Worm (Caenorhabditis elegans) whole organism, L1 larva: Measurements from ENCODE around the gene taf-3.

Source experiments
- C04F5.9 ChIP-seq: sonication (generic microtip); optimal IDR thresholded peaks from 2 replicates; lab custom pipeline; 2016; ENCODE audit warnings: missing genetic modification characterization, missing compliant biosample characterization
- C16A3.4 ChIP-seq: fragments of 150-350 bp; optimal IDR thresholded peaks from 2 replicates; lab custom pipeline; 2014; ENCODE audit warnings: missing biosample characterization, missing genetic modification characterization
- F16B12.6 ChIP-seq: fragments of 150-350 bp; optimal IDR thresholded peaks from 2 replicates; lab custom pipeline; 2014; ENCODE audit warnings: missing biosample characterization, missing genetic modification characterization
- aha-1 ChIP-seq: fragments of 150-350 bp; optimal IDR thresholded peaks from 2 replicates; lab custom pipeline; 2014; ENCODE audit warnings: missing biosample characterization, missing genetic modification characterization
- ama-1 ChIP-seq: fragments of 150-350 bp; optimal IDR thresholded peaks from 2 replicates; lab custom pipeline; 2014
- blmp-1 ChIP-seq: fragments of 150-350 bp; optimal IDR thresholded peaks from 2 replicates; lab custom pipeline; 2014; ENCODE audit warnings: missing biosample characterization, missing genetic modification characterization
- ceh-63 ChIP-seq: fragments of 200-800 bp; sonication (Bioruptor generic); optimal IDR thresholded peaks from 2 replicates; lab custom pipeline; 2018; ENCODE audit warnings: mild to moderate bottlenecking, missing genetic modification characterization, missing compliant biosample characterization
- ceh-8 ChIP-seq: fragments of 200-800 bp; sonication (Bioruptor generic); optimal IDR thresholded peaks from 2 replicates; lab custom pipeline; 2018; ENCODE audit warnings: mild to moderate bottlenecking, missing genetic modification characterization, moderate library complexity, missing compliant biosample characterization
- ceh-82 ChIP-seq, 3 experiments: fragments of 150-350 bp in 1 of 3; sonication (generic microtip) in 2 of 3; optimal IDR thresholded peaks; 2 replicates each; lab custom pipeline; 2014 to 2017; ENCODE audit warnings: missing biosample characterization in 3 of 3, missing genetic modification characterization in 3 of 3
- ces-1 ChIP-seq: fragments of 150-350 bp; optimal IDR thresholded peaks from 2 replicates; lab custom pipeline; 2014; ENCODE audit warnings: missing biosample characterization, missing genetic modification reagents, missing genetic modification characterization
- dpl-1 ChIP-seq, 3 experiments: fragments of 150-350 bp in 2 of 3; sonication (generic microtip) in 1 of 3; optimal IDR thresholded peaks; 2 replicates each; lab custom pipeline; 2014 to 2017; ENCODE audit warnings: missing biosample characterization in 3 of 3, missing genetic modification characterization in 3 of 3, missing genetic modification reagents in 3 of 3
- dsc-1 ChIP-seq: sonication (generic microtip); optimal IDR thresholded peaks from 2 replicates; lab custom pipeline; 2016; ENCODE audit warnings: mild to moderate bottlenecking, missing genetic modification characterization, missing compliant biosample characterization
- efl-3 ChIP-seq: fragments of 200-800 bp; sonication (Bioruptor generic); optimal IDR thresholded peaks from 2 replicates; lab custom pipeline; 2018; ENCODE audit warnings: mild to moderate bottlenecking, missing genetic modification characterization, missing compliant biosample characterization
- elt-3 ChIP-seq, 6 experiments: fragments of 150-350 bp in 1 of 6; sonication (generic microtip); optimal IDR thresholded peaks; 2 replicates each; lab custom pipeline; 2017 to 2018; ENCODE audit warnings: missing biosample characterization in 6 of 6, missing genetic modification characterization in 6 of 6, inconsistent platforms in 1 of 6
- fkh-10 ChIP-seq: sonication (generic microtip); optimal IDR thresholded peaks from 2 replicates; lab custom pipeline; 2017; ENCODE audit warnings: missing biosample characterization, missing genetic modification reagents, missing genetic modification characterization
- fkh-4 ChIP-seq: sonication (generic microtip); optimal IDR thresholded peaks from 2 replicates; lab custom pipeline; 2016; ENCODE audit warnings: missing compliant biosample characterization, missing genetic modification characterization, borderline replicate concordance
- fkh-8 ChIP-seq: sonication (generic microtip); optimal IDR thresholded peaks from 2 replicates; lab custom pipeline; 2016; ENCODE audit warnings: mild to moderate bottlenecking, missing genetic modification characterization, missing compliant biosample characterization
- fos-1 ChIP-seq: fragments of 150-350 bp; optimal IDR thresholded peaks from 2 replicates; lab custom pipeline; 2014; ENCODE audit warnings: missing biosample characterization, missing genetic modification characterization
- hpl-2 ChIP-seq: fragments of 150-350 bp; optimal IDR thresholded peaks from 2 replicates; lab custom pipeline; 2014; ENCODE audit warnings: missing biosample characterization, missing genetic modification reagents, missing genetic modification characterization
- lin-14 ChIP-seq: fragments of 200-800 bp; sonication (Bioruptor generic); optimal IDR thresholded peaks from 2 replicates; lab custom pipeline; 2018; ENCODE audit warnings: mild to moderate bottlenecking, missing genetic modification characterization, moderate library complexity, missing compliant biosample characterization
- lin-39 ChIP-seq: fragments of 150-350 bp; optimal IDR thresholded peaks from 2 replicates; lab custom pipeline; 2014; ENCODE audit warnings: missing biosample characterization, missing genetic modification reagents, missing genetic modification characterization
- mab-9 ChIP-seq: fragments of 200-800 bp; sonication (Bioruptor generic); IDR thresholded peaks from 2 replicates; pipeline ENCODE4 v1.3.6; 2022; ENCODE audit warnings: missing genetic modification reagents, missing genetic modification characterization, missing compliant biosample characterization
- mdl-1 ChIP-seq, 2 experiments: fragments of 150-350 bp; optimal IDR thresholded peaks; 2 replicates each; lab custom pipeline; 2014 to 2017; ENCODE audit warnings: missing biosample characterization in 2 of 2, missing genetic modification characterization in 2 of 2, inconsistent platforms in 1 of 2
- mef-2 ChIP-seq: fragments of 150-350 bp; optimal IDR thresholded peaks from 2 replicates; lab custom pipeline; 2014; ENCODE audit warnings: missing biosample characterization, missing genetic modification characterization
- mep-1 ChIP-seq: fragments of 150-350 bp; optimal IDR thresholded peaks from 2 replicates; lab custom pipeline; 2014; ENCODE audit warnings: missing biosample characterization, missing genetic modification characterization
- nhr-11 ChIP-seq: fragments of 150-350 bp; optimal IDR thresholded peaks from 2 replicates; lab custom pipeline; 2014; ENCODE audit warnings: missing biosample characterization, missing genetic modification characterization
- nhr-12 ChIP-seq: sonication (generic microtip); optimal IDR thresholded peaks from 2 replicates; lab custom pipeline; 2017; ENCODE audit warnings: missing biosample characterization, missing genetic modification characterization
- nhr-19 ChIP-seq: fragments of 200-800 bp; sonication (Bioruptor generic); conservative IDR thresholded peaks from 2 replicates; pipeline ENCODE4 v1.3.6; 2022; ENCODE audit warnings: missing genetic modification characterization, missing compliant biosample characterization
- nhr-20 ChIP-seq: sonication (generic microtip); optimal IDR thresholded peaks from 2 replicates; lab custom pipeline; 2016; ENCODE audit warnings: mild to moderate bottlenecking, missing genetic modification characterization, missing compliant biosample characterization
- nhr-28 ChIP-seq: fragments of 150-350 bp; optimal IDR thresholded peaks from 2 replicates; lab custom pipeline; 2014; ENCODE audit warnings: missing biosample characterization, missing genetic modification characterization
- nhr-85 ChIP-seq: sonication (generic microtip); peaks from one replicate; lab custom pipeline; 2016; ENCODE audit warnings: missing genetic modification characterization, inconsistent platforms, missing compliant biosample characterization
- nhr-90 ChIP-seq: sonication (generic microtip); optimal IDR thresholded peaks from 2 replicates; lab custom pipeline; 2016; ENCODE audit warnings: mild to moderate bottlenecking, missing genetic modification characterization, missing compliant biosample characterization; ENCODE audit not compliant: poor library complexity
- pag-3 ChIP-seq: sonication (generic microtip); optimal IDR thresholded peaks from 2 replicates; lab custom pipeline; 2017; ENCODE audit warnings: missing genetic modification characterization, mild to moderate bottlenecking, missing compliant biosample characterization, antibody characterized with exemption, borderline replicate concordance; ENCODE audit not compliant: insufficient read depth
- pax-3 ChIP-seq: fragments of 200-800 bp; sonication (Bioruptor generic); optimal IDR thresholded peaks from 2 replicates; lab custom pipeline; 2018; ENCODE audit warnings: mild to moderate bottlenecking, missing genetic modification characterization, moderate library complexity, missing compliant biosample characterization
- rnt-1 ChIP-seq: sonication (generic microtip); optimal IDR thresholded peaks from 2 replicates; lab custom pipeline; 2016; ENCODE audit warnings: mild to moderate bottlenecking, missing genetic modification characterization, moderate library complexity, missing compliant biosample characterization
- snu-23 ChIP-seq: sonication (generic microtip); optimal IDR thresholded peaks from 2 replicates; lab custom pipeline; 2016; ENCODE audit warnings: missing genetic modification characterization, missing compliant biosample characterization
- sup-37 ChIP-seq: fragments of 200-800 bp; sonication (Bioruptor generic); optimal IDR thresholded peaks from 2 replicates; lab custom pipeline; 2018; ENCODE audit warnings: mild to moderate bottlenecking, missing genetic modification characterization, missing compliant biosample characterization
- tlp-1 ChIP-seq: fragments of 150-350 bp; optimal IDR thresholded peaks from 2 replicates; lab custom pipeline; 2014; ENCODE audit warnings: missing biosample characterization, missing genetic modification characterization
- unc-130 ChIP-seq: fragments of 150-350 bp; optimal IDR thresholded peaks from 2 replicates; lab custom pipeline; 2017; ENCODE audit warnings: missing biosample characterization, missing genetic modification characterization, inconsistent platforms
- unc-86 ChIP-seq: sonication (generic microtip); optimal IDR thresholded peaks from 2 replicates; lab custom pipeline; 2016; ENCODE audit warnings: missing genetic modification characterization, missing compliant biosample characterization
- xbp-1 ChIP-seq: sonication (generic microtip); optimal IDR thresholded peaks from 2 replicates; lab custom pipeline; 2016; ENCODE audit warnings: missing genetic modification characterization, missing compliant biosample characterization
- ztf-11 ChIP-seq, 2 experiments: sonication (generic microtip); optimal IDR thresholded peaks; 2 replicates each; lab custom pipeline; 2016 to 2017; ENCODE audit warnings: missing genetic modification characterization in 2 of 2, missing biosample characterization in 1 of 2, missing compliant biosample characterization in 1 of 2
- ztf-4 ChIP-seq: fragments of 150-350 bp; optimal IDR thresholded peaks from 2 replicates; lab custom pipeline; 2014; ENCODE audit warnings: missing biosample characterization, missing genetic modification characterization

Gene taf-3

ce11 chrX:16381908-16382307 lies 49.7 kb downstream of the taf-3 start:
- TF ChIP-seq fkh-10 (GFP tag; lab: Kevin White, UChicago) (no peak), fkh-8 (no peak), nhr-20 (no peak), efl-3 (no peak)

ce11 chrX:16383084-16383483 lies 50.8 kb downstream of the taf-3 start:
- TF ChIP-seq ceh-8 (GFP tag; lab: Kevin White, UChicago) (no peak), C04F5.9 (tag; lab: Kevin White, UChicago) (no peak), mef-2 (tag; lab: Kevin White, UChicago) (no peak), sup-37 (GFP tag; lab: Kevin White, UChicago) (no peak), rnt-1 (tag; lab: Kevin White, UChicago) (no peak), mep-1 (tag; lab: Kevin White, UChicago) (no peak), tlp-1 (tag; lab: Kevin White, UChicago) (no peak), ama-1 (lab: Kevin White, UChicago) (no peak), ztf-4 (tag; lab: Kevin White, UChicago) (no peak), dsc-1 (tag; lab: Kevin White, UChicago) (no peak), nhr-12 (tag; lab: Kevin White, UChicago) (no peak), mab-9 (GFP tag; lab: Robert Waterston, UW) (no peak), mdl-1 (tag; optimal IDR thresholded peaks at IDR 0.05; lab: Kevin White, UChicago) (no peak), nhr-19 (GFP tag; lab: Robert Waterston, UW) (no peak), unc-86 (tag; lab: Kevin White, UChicago) (no peak), nhr-90 (tag; lab: Kevin White, UChicago) (no peak), C16A3.4 (tag; lab: Kevin White, UChicago) (no peak)

- TF ChIP-seq fkh-4 (tag; lab: Kevin White, UChicago) (no peak), fkh-8 (no peak), ces-1 (GFP tag; lab: Kevin White, UChicago) (no peak), ceh-63 (no peak), ceh-82 (tag; optimal IDR thresholded peaks at IDR 0.05; lab: Kevin White, UChicago) (no peak), hpl-2 (GFP tag; lab: Kevin White, UChicago) (no peak)
Observed at ce11 chrX:16384010-16384409, 51.8 kb downstream of the taf-3 start.

ce11 chrX:16387206-16387605 lies 55.0 kb downstream of the taf-3 start:
- peak; percentile 56 for TF ChIP-seq pag-3 (tag; lab: Kevin White, UChicago)
- TF ChIP-seq elt-3 (tag; optimal IDR thresholded peaks at IDR 0.05; lab: Kevin White, UChicago), result no peak
- no peak for TF ChIP-seq tlp-1 (tag; lab: Kevin White, UChicago)
- TF ChIP-seq rnt-1 (tag; lab: Kevin White, UChicago), result peak; percentile 56
- TF ChIP-seq efl-3, result no peak
- no peak for TF ChIP-seq ceh-63
- TF ChIP-seq fos-1 (tag; lab: Kevin White, UChicago), result no peak
- TF ChIP-seq nhr-19 (GFP tag; lab: Robert Waterston, UW), result no peak
- no peak for TF ChIP-seq nhr-11 (tag; lab: Kevin White, UChicago)
- no peak for TF ChIP-seq blmp-1 (tag; lab: Kevin White, UChicago)
- no peak for TF ChIP-seq snu-23
- TF ChIP-seq nhr-28 (tag; lab: Kevin White, UChicago), result no peak
- TF ChIP-seq ztf-4 (tag; lab: Kevin White, UChicago), result no peak
- no peak for TF ChIP-seq xbp-1 (tag; lab: Kevin White, UChicago)
- no peak for TF ChIP-seq aha-1
- TF ChIP-seq dpl-1 (GFP tag; optimal IDR thresholded peaks at IDR 0.05; lab: Kevin White, UChicago), result no peak
- TF ChIP-seq unc-130 (tag; lab: Kevin White, UChicago), result no peak
- TF ChIP-seq mef-2 (tag; lab: Kevin White, UChicago), result no peak
- no peak for TF ChIP-seq nhr-20
- TF ChIP-seq fkh-4 (tag; lab: Kevin White, UChicago), result no peak
- TF ChIP-seq lin-39 (tag; lab: Kevin White, UChicago), result no peak
- TF ChIP-seq ztf-11 (tag; optimal IDR thresholded peaks at IDR 0.05; lab: Kevin White, UChicago), result no peak
- TF ChIP-seq sup-37 (GFP tag; lab: Kevin White, UChicago), result no peak
- peak; percentile 12 for TF ChIP-seq lin-14 (GFP tag; lab: Kevin White, UChicago)
- TF ChIP-seq nhr-85 (tag; lab: Kevin White, UChicago), result peak; percentile 20
- TF ChIP-seq F16B12.6, result no peak
- no peak for TF ChIP-seq pax-3 (tag; lab: Kevin White, UChicago)
